Fruit fly (Drosophila melanogaster) whole organism: ENCODE results near the gene CG11444.

Source experiments
- Dll ChIP-seq: fragments of >200 bp; optimal IDR thresholded peaks from 2 replicates; lab custom pipeline; 2017
- usp ChIP-seq: fragments of >200 bp; optimal IDR thresholded peaks from 2 replicates; lab custom pipeline; 2017; ENCODE audit warnings: missing biosample characterization, missing genetic modification characterization, mixed read lengths

- no peak for TF ChIP-seq Dll (lab: Kevin White, UChicago)
- no peak for TF ChIP-seq usp
Observed at dm6 chrX:4588981-4589380, 34.8 kb upstream of the CG11444 start.
